Worm (Caenorhabditis elegans) whole organism, L4 larva: ENCODE results near the gene C03B1.7.

ENCODE experiments used
- T26A8.4 ChIP-seq: fragments of 200-800 bp; sonication (Bioruptor generic); IDR thresholded peaks from 2 replicates; pipeline ENCODE4 v1.3.6; 2022; ENCODE audit warnings: missing genetic modification characterization, missing compliant biosample characterization
- aha-1 ChIP-seq: fragments of 150-350 bp; peaks from one replicate; lab custom pipeline; 2014; ENCODE audit warnings: missing biosample characterization, missing genetic modification characterization
- arid-1 ChIP-seq: fragments of 200-800 bp; sonication (Bioruptor generic); conservative IDR thresholded peaks from 2 replicates; pipeline ENCODE4 v1.3.6; 2022; ENCODE audit warnings: missing genetic modification reagents, missing genetic modification characterization, missing compliant biosample characterization
- ceh-82 ChIP-seq: sonication (generic microtip); optimal IDR thresholded peaks from 2 replicates; lab custom pipeline; 2017; ENCODE audit warnings: missing biosample characterization, missing genetic modification characterization
- ces-1 ChIP-seq: fragments of 150-350 bp; sonication (generic microtip); optimal IDR thresholded peaks from 4 replicates; lab custom pipeline; 2014; ENCODE audit warnings: missing biosample characterization, missing genetic modification reagents, missing genetic modification characterization
- daf-16 ChIP-seq, 3 experiments: sonication (generic microtip); optimal IDR thresholded peaks; 2 replicates each; lab custom pipeline; 2016 to 2017; ENCODE audit warnings: missing genetic modification characterization in 3 of 3, missing genetic modification reagents in 3 of 3, mild to moderate bottlenecking in 2 of 3, missing compliant biosample characterization in 2 of 3, missing biosample characterization in 1 of 3, moderate library complexity in 1 of 3
- dmd-6 ChIP-seq: fragments of 200-800 bp; sonication (Bioruptor generic); IDR thresholded peaks from 2 replicates; pipeline ENCODE4 v1.3.6; 2022; ENCODE audit warnings: missing genetic modification reagents, missing genetic modification characterization, missing compliant biosample characterization
- dve-1 ChIP-seq: sonication (generic microtip); optimal IDR thresholded peaks from 2 replicates; lab custom pipeline; 2017; ENCODE audit warnings: antibody characterized with exemption, mild to moderate bottlenecking, missing genetic modification characterization, missing compliant biosample characterization; ENCODE audit not compliant: insufficient read depth
- egl-27 ChIP-seq: sonication (generic microtip); optimal IDR thresholded peaks from 3 replicates; lab custom pipeline; 2017; ENCODE audit warnings: missing biosample characterization, missing genetic modification reagents, missing genetic modification characterization
- fkh-10 ChIP-seq: fragments of 150-350 bp; optimal IDR thresholded peaks from 2 replicates; lab custom pipeline; 2014; ENCODE audit warnings: missing biosample characterization, missing genetic modification reagents, missing genetic modification characterization
- hif-1 ChIP-seq, 2 experiments: sonication (generic microtip); optimal IDR thresholded peaks; 2 replicates each; lab custom pipeline; 2016 to 2017; ENCODE audit warnings: missing compliant biosample characterization in 2 of 2, missing genetic modification characterization in 2 of 2, missing genetic modification reagents in 2 of 2, missing genotype in 2 of 2, mild to moderate bottlenecking in 1 of 2
- hlh-11 ChIP-seq: fragments of 200-800 bp; sonication (Bioruptor generic); optimal IDR thresholded peaks from 2 replicates; lab custom pipeline; 2018; ENCODE audit warnings: mild to moderate bottlenecking, missing genetic modification characterization, missing compliant biosample characterization
- hlh-30 ChIP-seq: sonication (generic microtip); optimal IDR thresholded peaks from 2 replicates; lab custom pipeline; 2017; ENCODE audit warnings: antibody characterized with exemption, mild to moderate bottlenecking, missing genetic modification characterization, missing compliant biosample characterization; ENCODE audit not compliant: insufficient read depth
- lin-1 ChIP-seq: fragments of 200-800 bp; sonication (Bioruptor generic); IDR thresholded peaks from 2 replicates; pipeline ENCODE4 v1.3.6; 2022; ENCODE audit warnings: missing genetic modification reagents, missing genetic modification characterization, missing compliant biosample characterization
- lin-29 ChIP-seq: fragments of 200-800 bp; sonication (Bioruptor generic); IDR thresholded peaks from 2 replicates; pipeline ENCODE4 v1.3.6; 2022; ENCODE audit warnings: missing genetic modification reagents, missing genetic modification characterization, missing compliant biosample characterization
- madf-9 ChIP-seq: fragments of 200-800 bp; sonication (Bioruptor generic); conservative IDR thresholded peaks from 2 replicates; pipeline ENCODE4 v1.3.6; 2022; ENCODE audit warnings: missing genetic modification reagents, missing genetic modification characterization, missing compliant biosample characterization
- mdl-1 ChIP-seq, 2 experiments: fragments of 150-350 bp in 1 of 2; sonication (generic microtip) in 1 of 2; optimal IDR thresholded peaks; 2 replicates each; lab custom pipeline; 2014 to 2017; ENCODE audit warnings: missing biosample characterization in 2 of 2, missing genetic modification characterization in 2 of 2
- mdt-29 ChIP-seq: fragments of 200-800 bp; sonication (Bioruptor generic); IDR thresholded peaks from 2 replicates; pipeline ENCODE4 v1.3.6; 2022; ENCODE audit warnings: missing genetic modification reagents, missing genetic modification characterization, missing compliant biosample characterization
- mes-2 ChIP-seq: sonication (generic microtip); optimal IDR thresholded peaks from 2 replicates; lab custom pipeline; 2016; ENCODE audit warnings: missing genotype, mild to moderate bottlenecking, missing genetic modification characterization, missing compliant biosample characterization; ENCODE audit not compliant: poor library complexity, severe bottlenecking
- mxl-3 ChIP-seq: fragments of 200-800 bp; sonication (Bioruptor generic); optimal IDR thresholded peaks from 2 replicates; lab custom pipeline; 2018; ENCODE audit warnings: mild to moderate bottlenecking, missing genetic modification characterization, missing compliant biosample characterization
- nhr-10 ChIP-seq: fragments of 150-350 bp; optimal IDR thresholded peaks from 2 replicates; lab custom pipeline; 2014; ENCODE audit warnings: missing biosample characterization, missing genetic modification characterization
- nhr-102 ChIP-seq: sonication (generic microtip); optimal IDR thresholded peaks from 2 replicates; lab custom pipeline; 2016; ENCODE audit warnings: mild to moderate bottlenecking, missing genetic modification characterization, moderate library complexity, missing compliant biosample characterization
- nhr-111 ChIP-seq: fragments of 200-800 bp; sonication (Bioruptor generic); optimal IDR thresholded peaks from 2 replicates; lab custom pipeline; 2018; ENCODE audit warnings: mild to moderate bottlenecking, missing genetic modification characterization, missing compliant biosample characterization
- nhr-237 ChIP-seq: sonication (generic microtip); optimal IDR thresholded peaks from 2 replicates; lab custom pipeline; 2017; ENCODE audit warnings: missing biosample characterization, missing genetic modification characterization
- nhr-25 ChIP-seq: sonication (generic microtip); optimal IDR thresholded peaks from 2 replicates; lab custom pipeline; 2017; ENCODE audit warnings: missing genetic modification characterization, mild to moderate bottlenecking, missing compliant biosample characterization, antibody characterized with exemption, moderate library complexity, borderline replicate concordance; ENCODE audit not compliant: insufficient read depth
- nhr-28 ChIP-seq: fragments of 150-350 bp; optimal IDR thresholded peaks from 2 replicates; lab custom pipeline; 2014; ENCODE audit warnings: missing biosample characterization, missing genetic modification characterization
- nhr-48 ChIP-seq: sonication (generic microtip); optimal IDR thresholded peaks from 2 replicates; lab custom pipeline; 2016; ENCODE audit warnings: mild to moderate bottlenecking, missing genetic modification characterization, missing compliant biosample characterization
- nhr-77 ChIP-seq: fragments of 150-350 bp; optimal IDR thresholded peaks from 2 replicates; lab custom pipeline; 2014; ENCODE audit warnings: missing biosample characterization, missing genetic modification characterization
- php-3 ChIP-seq: fragments of 200-800 bp; sonication (Bioruptor generic); IDR thresholded peaks from 2 replicates; pipeline ENCODE4 v1.3.6; 2022; ENCODE audit warnings: missing genetic modification reagents, missing genetic modification characterization, missing compliant biosample characterization
- pqm-1 ChIP-seq: sonication (generic microtip); optimal IDR thresholded peaks from 2 replicates; lab custom pipeline; 2017; ENCODE audit warnings: missing biosample characterization, missing genetic modification characterization
- skn-1 ChIP-seq: fragments of 150-350 bp; optimal IDR thresholded peaks from 2 replicates; lab custom pipeline; 2014; ENCODE audit warnings: missing biosample characterization, missing genetic modification characterization
- snpc-4 ChIP-seq: fragments of 150-350 bp; optimal IDR thresholded peaks from 2 replicates; lab custom pipeline; 2014; ENCODE audit warnings: missing biosample characterization, missing genetic modification characterization
- tra-1 ChIP-seq: fragments of 200-800 bp; sonication (Bioruptor generic); IDR thresholded peaks from 2 replicates; pipeline ENCODE4 v1.3.6; 2022; ENCODE audit warnings: missing genetic modification reagents, missing genetic modification characterization, missing compliant biosample characterization
- unc-62 ChIP-seq, 3 experiments: fragments of 150-350 bp in 1 of 3; sonication (generic microtip); optimal IDR thresholded peaks in 2 of 3; peaks in 1 of 3; 1 replicate in 1 of 3; 2 replicates in 2 of 3; lab custom pipeline; 2014 to 2017; ENCODE audit warnings: missing biosample characterization in 3 of 3, missing genetic modification characterization in 3 of 3, missing genetic modification reagents in 3 of 3, missing genotype in 1 of 3
- zip-11 ChIP-seq: fragments of 200-800 bp; sonication (Bioruptor generic); IDR thresholded peaks from 2 replicates; pipeline ENCODE4 v1.3.6; 2022; ENCODE audit warnings: missing genetic modification characterization, missing compliant biosample characterization
- ztf-7 ChIP-seq: fragments of 150-350 bp; optimal IDR thresholded peaks from 2 replicates; lab custom pipeline; 2014; ENCODE audit warnings: missing biosample characterization, missing genetic modification characterization

C03B1.7 gene

DNA sequence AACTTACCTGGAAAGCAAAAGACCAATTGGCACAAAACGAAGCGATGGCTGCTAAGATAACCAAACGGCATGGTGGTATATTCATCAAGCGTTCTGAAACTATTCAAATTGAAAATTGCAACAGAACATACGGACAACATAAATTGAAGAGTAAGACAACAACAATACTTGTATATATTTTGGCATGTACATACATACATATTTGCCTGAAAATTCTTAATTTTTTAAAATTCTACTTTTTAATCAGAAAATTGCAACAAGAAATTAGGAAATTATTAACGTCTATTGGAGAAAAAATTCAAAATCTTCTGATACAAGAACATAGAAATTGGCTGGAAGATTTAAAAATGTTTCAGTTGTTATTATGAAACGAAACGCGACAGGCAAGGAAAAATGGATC lies 3.7 kb upstream of the C03B1.7 start, which contains the start of gene C03B1.13:
TSS of gene C03B1.13 (minus strand) at position 101 of the 400 bp plus-strand sequence.
- TF ChIP-seq snpc-4 (tag; lab: Kevin White, UChicago) (no peak), lin-29 (no peak), madf-9 (GFP tag; lab: Robert Waterston, UW) (no peak), nhr-48 (tag; lab: Kevin White, UChicago) (no peak), mdl-1 (tag; optimal IDR thresholded peaks at IDR 0.05; lab: Kevin White, UChicago) (no peak), lin-1 (GFP tag; lab: Robert Waterston, UW) (no peak), nhr-25 (tag; lab: Kevin White, UChicago) (no peak), ces-1 (GFP tag; lab: Kevin White, UChicago) (no peak), ceh-82 (tag; lab: Kevin White, UChicago) (no peak), hlh-11 (tag; lab: Kevin White, UChicago) (no peak), arid-1 (GFP tag; lab: Robert Waterston, UW) (no peak), nhr-111 (GFP tag; lab: Kevin White, UChicago) (no peak), tra-1 (GFP tag; lab: Robert Waterston, UW) (no peak), mes-2 (tag; lab: Kevin White, UChicago) (no peak), aha-1 (tag; lab: Kevin White, UChicago) (no peak)

DNA sequence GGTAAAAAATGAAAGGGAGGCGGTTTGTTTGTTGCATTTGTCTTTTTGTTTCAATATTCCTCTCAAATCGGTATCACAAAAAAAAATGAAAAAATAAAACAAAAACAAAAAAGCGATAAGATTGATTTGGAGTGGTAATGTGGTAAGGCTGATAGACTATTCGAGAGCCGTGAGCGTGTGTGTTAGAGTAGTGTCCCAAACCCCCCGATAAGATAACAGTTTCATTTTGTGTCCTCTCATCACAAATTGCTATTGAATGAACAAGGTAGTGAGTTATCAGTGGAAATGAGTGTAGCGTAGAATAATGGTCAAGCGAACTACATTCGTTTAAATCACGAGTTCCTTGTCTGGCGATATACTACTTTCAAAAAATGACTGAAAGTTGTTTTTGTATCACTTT lies 3.2 kb upstream of the C03B1.7 start:
- TF ChIP-seq nhr-28 (tag; lab: Kevin White, UChicago) (peak; percentile 98), mes-2 (tag; lab: Kevin White, UChicago) (peak; percentile 39), dve-1 (peak; percentile 96), mdl-1 (tag; optimal IDR thresholded peaks at IDR 0.05; lab: Kevin White, UChicago) (no peak), nhr-10 (tag; lab: Kevin White, UChicago) (peak; percentile 33), mxl-3 (GFP tag; lab: Kevin White, UChicago) (peak; percentile 6), php-3 (GFP tag; lab: Robert Waterston, UW) (peak; percentile 85), aha-1 (tag; lab: Kevin White, UChicago) (peak; percentile 83), mdt-29 (GFP tag; lab: Robert Waterston, UW) (0 out of 2 replicates have a peak, but pooled peaks have one; percentile 37), hlh-11 (tag; lab: Kevin White, UChicago) (peak; percentile 87), hif-1 (tag; optimal IDR thresholded peaks at IDR 0.05; lab: Kevin White, UChicago) (peak in 1 of 2 experiments; percentile 19), nhr-237 (tag; lab: Kevin White, UChicago) (no peak), T26A8.4 (GFP tag; lab: Robert Waterston, UW) (peak; percentile 54; the same call in 1 of the 2 replicates), ztf-7 (peak; percentile 24), unc-62 (GFP tag; optimal IDR thresholded peaks at IDR 0.05 in 1 of 2; lab: Kevin White, UChicago) (peak; percentile 13 to 23), unc-62 (tag; optimal IDR thresholded peaks at IDR 0.05; lab: Kevin White, UChicago) (no peak), nhr-102 (tag; lab: Kevin White, UChicago) (peak; percentile 43), fkh-10 (GFP tag; lab: Kevin White, UChicago) (no peak), egl-27 (tag; lab: Kevin White, UChicago) (no peak), pqm-1 (tag; lab: Kevin White, UChicago) (peak; percentile 98), daf-16 (GFP tag; optimal IDR thresholded peaks at IDR 0.05; lab: Kevin White, UChicago) (peak in 1 of 2 experiments; percentile 29), daf-16 (tag; optimal IDR thresholded peaks at IDR 0.05; lab: Kevin White, UChicago) (peak; percentile 94), hlh-30 (tag; lab: Kevin White, UChicago) (peak; percentile 30), zip-11 (GFP tag; lab: Robert Waterston, UW) (no peak), lin-1 (GFP tag; lab: Robert Waterston, UW) (peak; percentile 52; the same call in 1 of the 2 replicates), nhr-77 (tag; lab: Kevin White, UChicago) (peak; percentile 65), dmd-6 (GFP tag; lab: Robert Waterston, UW) (peak; percentile 86), nhr-48 (tag; lab: Kevin White, UChicago) (peak; percentile 20), skn-1 (tag; lab: Kevin White, UChicago) (no peak)
- TF ChIP-seq, all 104 proteins: peak for 21
